Worm (Caenorhabditis elegans) whole organism, L4 larva: ENCODE measurements around the gene srw-118.
"Not testable (repeated sequence)": the region's sequence is repeated elsewhere in the genome, so short reads cannot be mapped to it uniquely, and the experiment has no call there.

Experiments
- lsy-2 ChIP-seq, 2 experiments: fragments of 150-350 bp in 1 of 2; sonication (generic microtip) in 1 of 2; optimal IDR thresholded peaks; 2 replicates each; lab custom pipeline; 2014 to 2017; ENCODE audit warnings: missing biosample characterization in 2 of 2, missing genetic modification characterization in 2 of 2
- mxl-3 ChIP-seq: fragments of 200-800 bp; sonication (Bioruptor generic); optimal IDR thresholded peaks from 2 replicates; lab custom pipeline; 2018; ENCODE audit warnings: mild to moderate bottlenecking, missing genetic modification characterization, missing compliant biosample characterization
- nhr-77 ChIP-seq: fragments of 150-350 bp; optimal IDR thresholded peaks from 2 replicates; lab custom pipeline; 2014; ENCODE audit warnings: missing biosample characterization, missing genetic modification characterization

DNA sequence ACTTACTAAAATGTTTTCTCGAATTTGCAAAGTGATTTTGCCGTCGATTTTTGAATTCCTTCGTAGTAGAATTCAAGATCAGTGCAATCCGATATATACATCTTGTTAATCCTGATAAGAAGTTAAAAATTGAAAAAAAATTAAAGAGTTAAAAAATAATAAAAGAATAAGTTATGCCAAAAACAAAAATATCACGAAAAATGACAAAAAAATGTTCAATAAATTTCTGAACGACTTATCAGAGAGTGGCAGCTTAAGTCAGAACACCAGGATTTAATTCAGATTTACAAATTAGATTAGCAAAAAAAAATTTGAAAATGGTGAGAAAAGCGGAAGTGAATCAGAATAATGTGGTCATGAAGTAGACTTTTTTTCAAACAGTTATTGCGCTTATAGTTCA is 4.6 kb downstream of the srw-118 start, which contains the start of gene srw-123:
- TF ChIP-seq lsy-2 (tag; optimal IDR thresholded peaks at IDR 0.05; lab: Kevin White, UChicago); nhr-77 (tag; lab: Kevin White, UChicago); mxl-3 (GFP tag; lab: Kevin White, UChicago): not testable (repeated sequence)
